Worm (Caenorhabditis elegans) whole organism, L1 larva: ENCODE data around the gene Y51H4A.941.
"Not testable (repeated sequence)": the region's sequence is repeated elsewhere in the genome, so short reads cannot be mapped to it uniquely, and the experiment has no call there.

ENCODE experiments used
- aha-1 ChIP-seq: fragments of 150-350 bp; optimal IDR thresholded peaks from 2 replicates; lab custom pipeline; 2014; ENCODE audit warnings: missing biosample characterization, missing genetic modification characterization
- ama-1 ChIP-seq: fragments of 150-350 bp; optimal IDR thresholded peaks from 2 replicates; lab custom pipeline; 2014
- ces-1 ChIP-seq: fragments of 150-350 bp; optimal IDR thresholded peaks from 2 replicates; lab custom pipeline; 2014; ENCODE audit warnings: missing biosample characterization, missing genetic modification reagents, missing genetic modification characterization
- fkh-10 ChIP-seq: sonication (generic microtip); optimal IDR thresholded peaks from 2 replicates; lab custom pipeline; 2017; ENCODE audit warnings: missing biosample characterization, missing genetic modification reagents, missing genetic modification characterization
- lin-39 ChIP-seq: fragments of 150-350 bp; optimal IDR thresholded peaks from 2 replicates; lab custom pipeline; 2014; ENCODE audit warnings: missing biosample characterization, missing genetic modification reagents, missing genetic modification characterization
- nhr-11 ChIP-seq: fragments of 150-350 bp; optimal IDR thresholded peaks from 2 replicates; lab custom pipeline; 2014; ENCODE audit warnings: missing biosample characterization, missing genetic modification characterization
- nhr-76 ChIP-seq: sonication (generic microtip); optimal IDR thresholded peaks from 2 replicates; lab custom pipeline; 2017; ENCODE audit warnings: missing biosample characterization, missing genetic modification characterization
- rnt-1 ChIP-seq: sonication (generic microtip); optimal IDR thresholded peaks from 2 replicates; lab custom pipeline; 2016; ENCODE audit warnings: mild to moderate bottlenecking, missing genetic modification characterization, moderate library complexity, missing compliant biosample characterization
- unc-130 ChIP-seq: fragments of 150-350 bp; optimal IDR thresholded peaks from 2 replicates; lab custom pipeline; 2017; ENCODE audit warnings: missing biosample characterization, missing genetic modification characterization, inconsistent platforms
- unc-62 ChIP-seq: fragments of 150-350 bp; optimal IDR thresholded peaks from 2 replicates; lab custom pipeline; 2014; ENCODE audit warnings: missing biosample characterization, missing genetic modification reagents, missing genetic modification characterization
- vab-15 ChIP-seq: sonication (generic microtip); optimal IDR thresholded peaks from 2 replicates; lab custom pipeline; 2017; ENCODE audit warnings: missing genotype, mild to moderate bottlenecking, missing genetic modification characterization, missing compliant biosample characterization

- TF ChIP-seq nhr-76 (tag; lab: Kevin White, UChicago); ama-1 (lab: Kevin White, UChicago); nhr-11 (tag; lab: Kevin White, UChicago); lin-39 (tag; lab: Kevin White, UChicago); fkh-10; unc-62 (GFP tag; lab: Kevin White, UChicago); unc-130 (tag; lab: Kevin White, UChicago); vab-15 (tag; lab: Kevin White, UChicago); rnt-1 (tag; lab: Kevin White, UChicago); aha-1 (tag; lab: Kevin White, UChicago); ces-1 (GFP tag; lab: Kevin White, UChicago): not testable (repeated sequence)
Observed at ce11 chrIV:16655783-16656182, 38.7 kb downstream of the Y51H4A.941 start, which contains the start of gene set-26.
